Worm (Caenorhabditis elegans) whole organism, L3 larva: ENCODE measurements around the gene T23F6.2.

Experiments
- ama-1 ChIP-seq: fragments of 150-350 bp; optimal IDR thresholded peaks from 2 replicates; lab custom pipeline; 2018
- lin-39 ChIP-seq: fragments of 150-350 bp; optimal IDR thresholded peaks from 2 replicates; lab custom pipeline; 2018; ENCODE audit warnings: missing biosample characterization, missing genetic modification reagents, missing genetic modification characterization
- mdl-1 ChIP-seq: fragments of 150-350 bp; optimal IDR thresholded peaks from 2 replicates; lab custom pipeline; 2014; ENCODE audit warnings: missing biosample characterization, missing genetic modification characterization
- nhr-11 ChIP-seq: fragments of 150-350 bp; optimal IDR thresholded peaks from 2 replicates; lab custom pipeline; 2014; ENCODE audit warnings: missing biosample characterization, missing genetic modification characterization

- TF ChIP-seq mdl-1 (tag; lab: Kevin White, UChicago) (no peak), lin-39 (tag; lab: Kevin White, UChicago) (no peak), ama-1 (lab: Kevin White, UChicago) (no peak), nhr-11 (tag; lab: Kevin White, UChicago) (no peak)
Measured at ce11 chrIV:12689709-12690142, 31.4 kb upstream of the T23F6.2 start.
